Worm (Caenorhabditis elegans) whole organism, mixed stage, embryonic: ENCODE results near the gene C01G12.5.

Experiments used
- M03D4.4 ChIP-seq: sonication (generic microtip); optimal IDR thresholded peaks from 2 replicates; lab custom pipeline; 2017; ENCODE audit warnings: mild to moderate bottlenecking, missing genetic modification characterization, missing compliant biosample characterization
- bed-3 ChIP-seq: fragments of 200-800 bp; sonication (Bioruptor generic); optimal IDR thresholded peaks from 3 replicates; lab custom pipeline; 2018; ENCODE audit warnings: mild to moderate bottlenecking, missing genetic modification characterization, moderate library complexity, missing compliant biosample characterization
- blmp-1 ChIP-seq: fragments of 150-350 bp; optimal IDR thresholded peaks from 2 replicates; lab custom pipeline; 2014; ENCODE audit warnings: missing biosample characterization, missing genetic modification characterization
- ceh-39 ChIP-seq: fragments of 150-350 bp; optimal IDR thresholded peaks from 2 replicates; lab custom pipeline; 2014; ENCODE audit warnings: missing biosample characterization, missing genetic modification characterization
- ceh-43 ChIP-seq: fragments of 200-800 bp; sonication (Bioruptor generic); optimal IDR thresholded peaks from 2 replicates; lab custom pipeline; 2018; ENCODE audit warnings: mild to moderate bottlenecking, missing genetic modification characterization, moderate library complexity, missing compliant biosample characterization
- ceh-83 ChIP-seq: fragments of 200-800 bp; sonication (Bioruptor generic); optimal IDR thresholded peaks from 2 replicates; lab custom pipeline; 2018; ENCODE audit warnings: mild to moderate bottlenecking, missing genetic modification characterization, missing compliant biosample characterization
- ces-1 ChIP-seq: fragments of 150-350 bp; optimal IDR thresholded peaks from 2 replicates; lab custom pipeline; 2014; ENCODE audit warnings: missing biosample characterization, missing genetic modification reagents, missing genetic modification characterization
- cnd-1 ChIP-seq: fragments of 200-800 bp; sonication (Bioruptor generic); optimal IDR thresholded peaks from 2 replicates; lab custom pipeline; 2018; ENCODE audit warnings: mild to moderate bottlenecking, missing genetic modification characterization, missing compliant biosample characterization
- drap-1 ChIP-seq: fragments of 200-800 bp; sonication (Bioruptor generic); optimal IDR thresholded peaks from 3 replicates; lab custom pipeline; 2018; ENCODE audit warnings: mild to moderate bottlenecking, missing genetic modification characterization, missing compliant biosample characterization
- elt-1 ChIP-seq: sonication (generic microtip); optimal IDR thresholded peaks from 2 replicates; lab custom pipeline; 2017; ENCODE audit warnings: missing genetic modification characterization, mild to moderate bottlenecking, missing compliant biosample characterization, antibody characterized with exemption, moderate library complexity, borderline replicate concordance; ENCODE audit not compliant: insufficient read depth
- flh-1 ChIP-seq: fragments of 200-800 bp; sonication (Bioruptor generic); optimal IDR thresholded peaks from 2 replicates; lab custom pipeline; 2018; ENCODE audit warnings: mild to moderate bottlenecking, missing genetic modification characterization, moderate library complexity, missing compliant biosample characterization
- hlh-1 ChIP-seq: fragments of 150-350 bp; optimal IDR thresholded peaks from 2 replicates; lab custom pipeline; 2014; ENCODE audit warnings: missing biosample characterization, missing genetic modification reagents, missing genetic modification characterization
- lin-13 ChIP-seq: fragments of 150-350 bp; optimal IDR thresholded peaks from 2 replicates; lab custom pipeline; 2014; ENCODE audit warnings: missing biosample characterization, missing genetic modification characterization
- lin-32 ChIP-seq: fragments of 200-800 bp; sonication (Bioruptor generic); optimal IDR thresholded peaks from 2 replicates; lab custom pipeline; 2018; ENCODE audit warnings: mild to moderate bottlenecking, missing genetic modification characterization, missing compliant biosample characterization
- lsy-2 ChIP-seq: fragments of 150-350 bp; optimal IDR thresholded peaks from 2 replicates; lab custom pipeline; 2014; ENCODE audit warnings: missing biosample characterization, missing genetic modification characterization
- mab-5 ChIP-seq: fragments of 150-350 bp; optimal IDR thresholded peaks from 2 replicates; lab custom pipeline; 2014; ENCODE audit warnings: missing biosample characterization, missing genetic modification characterization
- mep-1 ChIP-seq: fragments of 150-350 bp; optimal IDR thresholded peaks from 2 replicates; lab custom pipeline; 2017; ENCODE audit warnings: missing biosample characterization, missing genetic modification reagents, missing genetic modification characterization, inconsistent platforms
- mls-2 ChIP-seq: sonication (generic microtip); optimal IDR thresholded peaks from 2 replicates; lab custom pipeline; 2016; ENCODE audit warnings: mild to moderate bottlenecking, missing genetic modification characterization, moderate library complexity, missing compliant biosample characterization
- nhr-2 ChIP-seq: fragments of 150-350 bp; optimal IDR thresholded peaks from 2 replicates; lab custom pipeline; 2014; ENCODE audit warnings: missing biosample characterization, missing genetic modification characterization
- nhr-237 ChIP-seq: fragments of 150-350 bp; optimal IDR thresholded peaks from 2 replicates; lab custom pipeline; 2014; ENCODE audit warnings: missing biosample characterization, missing genetic modification characterization
- nhr-28 ChIP-seq: fragments of 150-350 bp; optimal IDR thresholded peaks from 2 replicates; lab custom pipeline; 2014; ENCODE audit warnings: missing biosample characterization, missing genetic modification characterization
- sem-2 ChIP-seq: fragments of 200-800 bp; sonication (Bioruptor generic); optimal IDR thresholded peaks from 2 replicates; lab custom pipeline; 2018; ENCODE audit warnings: mild to moderate bottlenecking, missing genetic modification characterization, missing compliant biosample characterization
- snpc-4 ChIP-seq: fragments of 150-350 bp; optimal IDR thresholded peaks from 2 replicates; lab custom pipeline; 2014; ENCODE audit warnings: missing biosample characterization, missing genetic modification characterization
- sptf-1 ChIP-seq: sonication (generic microtip); optimal IDR thresholded peaks from 2 replicates; lab custom pipeline; 2017; ENCODE audit warnings: mild to moderate bottlenecking, missing genetic modification characterization, moderate library complexity, missing compliant biosample characterization
- tbx-8 ChIP-seq: fragments of 200-800 bp; sonication (Bioruptor generic); optimal IDR thresholded peaks from 2 replicates; lab custom pipeline; 2018; ENCODE audit warnings: mild to moderate bottlenecking, missing genetic modification characterization, moderate library complexity, missing compliant biosample characterization
- unc-120 ChIP-seq: sonication (generic microtip); optimal IDR thresholded peaks from 2 replicates; lab custom pipeline; 2017; ENCODE audit warnings: missing genetic modification characterization, missing compliant biosample characterization; ENCODE audit not compliant: poor library complexity, severe bottlenecking
- unc-39 ChIP-seq: fragments of 150-350 bp; optimal IDR thresholded peaks from 2 replicates; lab custom pipeline; 2014; ENCODE audit warnings: missing biosample characterization, missing genetic modification characterization
- unc-62 ChIP-seq: fragments of 150-350 bp; optimal IDR thresholded peaks from 2 replicates; lab custom pipeline; 2014; ENCODE audit warnings: missing biosample characterization, missing genetic modification reagents, missing genetic modification characterization
- zip-8 ChIP-seq: fragments of 150-350 bp; optimal IDR thresholded peaks from 2 replicates; lab custom pipeline; 2014; ENCODE audit warnings: missing biosample characterization, missing genetic modification characterization
- ztf-11 ChIP-seq: fragments of 150-350 bp; optimal IDR thresholded peaks from 2 replicates; lab custom pipeline; 2014; ENCODE audit warnings: missing biosample characterization, missing genetic modification characterization

Gene C01G12.5

ce11 chrII:14582206-14582605 is 5.1 kb downstream of the C01G12.5 start, which contains the start of gene C01G12.3:
Gene C01G12.3 (minus strand): TSS chrII:14582306.
- no peak for TF ChIP-seq sptf-1 (tag; lab: Kevin White, UChicago)
- no peak for TF ChIP-seq lin-13 (tag; lab: Kevin White, UChicago)
- no peak for TF ChIP-seq ceh-83
- TF ChIP-seq hlh-1, result no peak
- no peak for TF ChIP-seq tbx-8 (GFP tag; lab: Kevin White, UChicago)
- TF ChIP-seq, all 35 proteins: peak for 0

- TF ChIP-seq sem-2 (GFP tag; lab: Kevin White, UChicago), result no peak
- TF ChIP-seq ceh-39 (tag; lab: Kevin White, UChicago), result no peak
- no peak for TF ChIP-seq mep-1 (tag; lab: Kevin White, UChicago)
- TF ChIP-seq flh-1, result no peak
- no peak for TF ChIP-seq unc-62 (GFP tag; lab: Kevin White, UChicago)
- no peak for TF ChIP-seq zip-8 (tag; lab: Kevin White, UChicago)
- TF ChIP-seq lin-32 (GFP tag; lab: Kevin White, UChicago), result no peak
- no peak for TF ChIP-seq drap-1 (GFP tag; lab: Kevin White, UChicago)
- TF ChIP-seq nhr-28, result no peak
- no peak for TF ChIP-seq nhr-2 (tag; lab: Kevin White, UChicago)
- TF ChIP-seq ceh-43 (GFP tag; lab: Kevin White, UChicago), result no peak
- TF ChIP-seq lsy-2, result no peak
- no peak for TF ChIP-seq sptf-1 (tag; lab: Kevin White, UChicago)
- TF ChIP-seq snpc-4 (tag; lab: Kevin White, UChicago), result no peak
- no peak for TF ChIP-seq ceh-83
- TF ChIP-seq mab-5 (tag; lab: Kevin White, UChicago), result no peak
These were observed 6.8 kb downstream of the C01G12.5 start, which contains the start of the genes nspb-8 and nspb-9 for ce11 chrII:14580549-14580948. Gene nspb-8 (minus strand): TSS chrII:14580649. Gene nspb-9 (plus strand): TSS chrII:14580859.

- TF ChIP-seq drap-1 (GFP tag; lab: Kevin White, UChicago) (no peak), unc-39 (tag; lab: Kevin White, UChicago) (no peak), cnd-1 (tag; lab: Kevin White, UChicago) (no peak), ceh-43 (GFP tag; lab: Kevin White, UChicago) (no peak), lin-13 (tag; lab: Kevin White, UChicago) (no peak), lin-32 (GFP tag; lab: Kevin White, UChicago) (no peak), bed-3 (GFP tag; lab: Kevin White, UChicago) (no peak), ztf-11 (tag; lab: Kevin White, UChicago) (no peak)
These were observed 8.6 kb downstream of the C01G12.5 start, which contains the start of gene C01G12.9 for ce11 chrII:14578716-14579115. Gene C01G12.9 (plus strand): TSS chrII:14579016.

DNA sequence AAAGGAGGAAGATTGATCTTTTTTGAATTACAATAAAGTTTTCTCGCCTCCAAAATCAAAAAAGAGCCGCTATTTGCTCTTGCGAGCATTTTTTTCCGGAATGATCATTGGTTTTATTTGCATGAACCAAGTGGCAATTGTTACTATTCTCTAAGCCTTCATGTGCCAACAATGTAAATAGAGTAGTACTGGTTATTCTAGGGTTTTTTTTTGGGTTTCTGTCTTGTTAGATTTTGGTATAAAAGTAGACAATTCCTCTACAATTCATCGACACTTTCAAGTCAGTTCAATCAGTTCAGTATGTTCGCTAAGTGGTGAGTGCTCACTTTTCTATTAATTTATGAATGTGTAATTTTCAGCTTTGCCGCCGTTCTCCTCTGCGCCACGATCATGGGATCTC is 9.3 kb downstream of the C01G12.5 start, which contains the start of gene nspb-7:
Gene nspb-7, plus strand, starts transcription at position 301 of the 400 bp plus-strand sequence.
- TF ChIP-seq mab-5 (tag; lab: Kevin White, UChicago) (no peak), sem-2 (GFP tag; lab: Kevin White, UChicago) (no peak), nhr-237 (no peak), unc-62 (GFP tag; lab: Kevin White, UChicago) (no peak)

ce11 chrII:14576429-14576828 is 10.9 kb downstream of the C01G12.5 start, which contains the start of gene C01G12.13:
Gene C01G12.13 (plus strand): TSS chrII:14576729.
- no peak for TF ChIP-seq lin-13 (tag; lab: Kevin White, UChicago)
- TF ChIP-seq ces-1 (GFP tag; lab: Kevin White, UChicago), result no peak
- TF ChIP-seq M03D4.4, result no peak
- TF ChIP-seq nhr-237, result no peak
- no peak for TF ChIP-seq nhr-28
- no peak for TF ChIP-seq ceh-43 (GFP tag; lab: Kevin White, UChicago)
- no peak for TF ChIP-seq unc-120 (tag; lab: Kevin White, UChicago)
- TF ChIP-seq blmp-1 (tag; lab: Kevin White, UChicago), result no peak
- no peak for TF ChIP-seq mep-1 (tag; lab: Kevin White, UChicago)
- TF ChIP-seq sptf-1 (tag; lab: Kevin White, UChicago), result no peak
- no peak for TF ChIP-seq mab-5 (tag; lab: Kevin White, UChicago)
- TF ChIP-seq ztf-11 (tag; lab: Kevin White, UChicago), result no peak
- TF ChIP-seq elt-1 (tag; lab: Kevin White, UChicago), result no peak
- TF ChIP-seq lin-32 (GFP tag; lab: Kevin White, UChicago), result no peak
- no peak for TF ChIP-seq cnd-1 (tag; lab: Kevin White, UChicago)
- no peak for TF ChIP-seq drap-1 (GFP tag; lab: Kevin White, UChicago)
- no peak for TF ChIP-seq zip-8 (tag; lab: Kevin White, UChicago)
- no peak for TF ChIP-seq mls-2 (tag; lab: Kevin White, UChicago)
- no peak for TF ChIP-seq sem-2 (GFP tag; lab: Kevin White, UChicago)
- TF ChIP-seq unc-39 (tag; lab: Kevin White, UChicago), result no peak
